Worm (Caenorhabditis elegans) whole organism, L4 larva: Measurements from ENCODE around the gene glb-7.
"Not testable (repeated sequence)": the region's sequence is repeated elsewhere in the genome, so short reads cannot be mapped to it uniquely, and the experiment has no call there.

Source experiments
- F26F4.8 ChIP-seq: fragments of 200-800 bp; sonication (Bioruptor generic); conservative IDR thresholded peaks from 2 replicates; pipeline ENCODE4 v1.3.6; 2022; ENCODE audit warnings: missing genetic modification characterization, missing compliant biosample characterization
- T20F7.1 ChIP-seq: fragments of 200-800 bp; sonication (Bioruptor generic); optimal IDR thresholded peaks from 2 replicates; lab custom pipeline; 2018; ENCODE audit warnings: mild to moderate bottlenecking, missing genetic modification characterization, missing compliant biosample characterization
- T26A8.4 ChIP-seq: fragments of 200-800 bp; sonication (Bioruptor generic); IDR thresholded peaks from 2 replicates; pipeline ENCODE4 v1.3.6; 2022; ENCODE audit warnings: missing genetic modification characterization, missing compliant biosample characterization
- arid-1 ChIP-seq: fragments of 200-800 bp; sonication (Bioruptor generic); conservative IDR thresholded peaks from 2 replicates; pipeline ENCODE4 v1.3.6; 2022; ENCODE audit warnings: missing genetic modification reagents, missing genetic modification characterization, missing compliant biosample characterization
- ceh-28 ChIP-seq: fragments of 150-350 bp; optimal IDR thresholded peaks from 2 replicates; lab custom pipeline; 2014; ENCODE audit warnings: missing biosample characterization, missing genetic modification reagents, missing genetic modification characterization
- ceh-62 ChIP-seq: sonication (generic microtip); optimal IDR thresholded peaks from 2 replicates; lab custom pipeline; 2017; ENCODE audit warnings: missing biosample characterization, missing genetic modification characterization
- ceh-82 ChIP-seq: sonication (generic microtip); optimal IDR thresholded peaks from 2 replicates; lab custom pipeline; 2017; ENCODE audit warnings: missing biosample characterization, missing genetic modification characterization
- ces-1 ChIP-seq: fragments of 150-350 bp; sonication (generic microtip); optimal IDR thresholded peaks from 4 replicates; lab custom pipeline; 2014; ENCODE audit warnings: missing biosample characterization, missing genetic modification reagents, missing genetic modification characterization
- cey-2 ChIP-seq: sonication (generic microtip); optimal IDR thresholded peaks from 3 replicates; lab custom pipeline; 2017; ENCODE audit warnings: missing genetic modification characterization, mild to moderate bottlenecking, missing compliant biosample characterization, antibody characterized with exemption, borderline replicate concordance; ENCODE audit not compliant: insufficient read depth
- ctbp-1 ChIP-seq: fragments of 200-800 bp; sonication (Bioruptor generic); IDR thresholded peaks from 2 replicates; pipeline ENCODE4 v1.3.6; 2022; ENCODE audit warnings: missing genetic modification reagents, missing genetic modification characterization, missing compliant biosample characterization
- daf-8 ChIP-seq: fragments of 200-800 bp; sonication (Bioruptor generic); IDR thresholded peaks from 2 replicates; pipeline ENCODE4 v1.3.6; 2022; ENCODE audit warnings: missing genetic modification characterization, missing compliant biosample characterization
- dmd-6 ChIP-seq: fragments of 200-800 bp; sonication (Bioruptor generic); IDR thresholded peaks from 2 replicates; pipeline ENCODE4 v1.3.6; 2022; ENCODE audit warnings: missing genetic modification reagents, missing genetic modification characterization, missing compliant biosample characterization
- dmd-8 ChIP-seq: fragments of 200-800 bp; sonication (Bioruptor generic); IDR thresholded peaks from 2 replicates; pipeline ENCODE4 v1.3.6; 2022; ENCODE audit warnings: missing genetic modification characterization, missing compliant biosample characterization
- fkh-10 ChIP-seq: fragments of 150-350 bp; optimal IDR thresholded peaks from 2 replicates; lab custom pipeline; 2014; ENCODE audit warnings: missing biosample characterization, missing genetic modification reagents, missing genetic modification characterization
- hif-1 ChIP-seq, 2 experiments: sonication (generic microtip); optimal IDR thresholded peaks; 2 replicates each; lab custom pipeline; 2016 to 2017; ENCODE audit warnings: missing compliant biosample characterization in 2 of 2, missing genetic modification characterization in 2 of 2, missing genetic modification reagents in 2 of 2, missing genotype in 2 of 2, mild to moderate bottlenecking in 1 of 2
- jun-1 ChIP-seq: fragments of 150-350 bp; optimal IDR thresholded peaks from 2 replicates; lab custom pipeline; 2014; ENCODE audit warnings: missing biosample characterization, missing genetic modification reagents, missing genetic modification characterization
- lim-7 ChIP-seq: fragments of 200-800 bp; sonication (Bioruptor generic); IDR thresholded peaks from 2 replicates; pipeline ENCODE4 v1.3.6; 2022; ENCODE audit warnings: missing genetic modification characterization, missing compliant biosample characterization
- lin-29 ChIP-seq: fragments of 200-800 bp; sonication (Bioruptor generic); IDR thresholded peaks from 2 replicates; pipeline ENCODE4 v1.3.6; 2022; ENCODE audit warnings: missing genetic modification reagents, missing genetic modification characterization, missing compliant biosample characterization
- lin-38 ChIP-seq: fragments of 200-800 bp; sonication (Bioruptor generic); IDR thresholded peaks from 2 replicates; pipeline ENCODE4 v1.3.6; 2022; ENCODE audit warnings: missing genetic modification reagents, missing genetic modification characterization, missing compliant biosample characterization
- madf-5 ChIP-seq, 2 experiments: fragments of 200-800 bp; sonication (Bioruptor generic); IDR thresholded peaks; 2 replicates each; pipeline ENCODE4 v1.3.6; 2022; ENCODE audit warnings: missing compliant biosample characterization in 2 of 2, missing genetic modification characterization in 2 of 2
- nhr-28 ChIP-seq: fragments of 150-350 bp; optimal IDR thresholded peaks from 2 replicates; lab custom pipeline; 2014; ENCODE audit warnings: missing biosample characterization, missing genetic modification characterization
- nhr-42 ChIP-seq: fragments of 200-800 bp; sonication (Bioruptor generic); IDR thresholded peaks from 2 replicates; pipeline ENCODE4 v1.3.6; 2022; ENCODE audit warnings: missing genetic modification characterization, missing compliant biosample characterization
- pha-4 ChIP-seq, 2 experiments: fragments of 150-350 bp in 1 of 2; fragments of 200-800 bp in 1 of 2; sonication (Bioruptor generic) in 1 of 2; IDR thresholded peaks in 1 of 2; optimal IDR thresholded peaks in 1 of 2; 2 replicates each; pipeline versions ENCODE4 v1.3.6 to Lab custom; 2014 to 2022; ENCODE audit warnings: missing genetic modification characterization in 2 of 2, missing genetic modification reagents in 2 of 2, missing biosample characterization in 1 of 2, missing compliant biosample characterization in 1 of 2
- php-3 ChIP-seq: fragments of 200-800 bp; sonication (Bioruptor generic); IDR thresholded peaks from 2 replicates; pipeline ENCODE4 v1.3.6; 2022; ENCODE audit warnings: missing genetic modification reagents, missing genetic modification characterization, missing compliant biosample characterization
- pqm-1 ChIP-seq: sonication (generic microtip); optimal IDR thresholded peaks from 2 replicates; lab custom pipeline; 2017; ENCODE audit warnings: missing biosample characterization, missing genetic modification characterization
- set-16 ChIP-seq: fragments of 200-800 bp; sonication (Bioruptor generic); IDR thresholded peaks from 2 replicates; pipeline ENCODE4 v1.3.6; 2022; ENCODE audit warnings: missing genetic modification reagents, missing genetic modification characterization, missing compliant biosample characterization
- snpc-1.2 ChIP-seq: fragments of 200-800 bp; sonication (Bioruptor generic); IDR thresholded peaks from 2 replicates; pipeline ENCODE4 v1.3.6; 2022; ENCODE audit warnings: missing genetic modification reagents, missing genetic modification characterization, missing compliant biosample characterization
- snpc-4 ChIP-seq: fragments of 150-350 bp; optimal IDR thresholded peaks from 2 replicates; lab custom pipeline; 2014; ENCODE audit warnings: missing biosample characterization, missing genetic modification characterization
- unc-62 ChIP-seq, 3 experiments: fragments of 150-350 bp in 1 of 3; sonication (generic microtip); optimal IDR thresholded peaks in 2 of 3; peaks in 1 of 3; 1 replicate in 1 of 3; 2 replicates in 2 of 3; lab custom pipeline; 2014 to 2017; ENCODE audit warnings: missing biosample characterization in 3 of 3, missing genetic modification characterization in 3 of 3, missing genetic modification reagents in 3 of 3, missing genotype in 1 of 3

The glb-7 gene

ce11 chrIV:2127375-2127774, 4.8 kb downstream of the glb-7 start:
- TF ChIP-seq madf-5 (GFP tag; IDR thresholded peaks at IDR 0.05; lab: Robert Waterston, UW) (0 out of 4 replicates have a peak, but pooled peaks of 1 of the 2 experiments have one; percentile 18), pha-4 (GFP tag; IDR thresholded peaks at IDR 0.05; lab: Robert Waterston, UW) (no peak), pha-4 (tag; optimal IDR thresholded peaks at IDR 0.05; lab: Kevin White, UChicago) (no peak), cey-2 (no peak), set-16 (GFP tag; lab: Robert Waterston, UW) (peak; percentile 96), lim-7 (GFP tag; lab: Robert Waterston, UW) (no peak)

ce11 chrIV:2128761-2129160, 6.2 kb downstream of the glb-7 start, which contains the start of gene grl-20:
Gene grl-20 (minus strand): TSS chrIV:2128861.
- TF ChIP-seq T26A8.4 (GFP tag; lab: Robert Waterston, UW) (no peak), unc-62 (GFP tag; optimal IDR thresholded peaks at IDR 0.05 in 1 of 2; lab: Kevin White, UChicago) (peak in 1 of 2 experiments; percentile 27), unc-62 (tag; optimal IDR thresholded peaks at IDR 0.05; lab: Kevin White, UChicago) (no peak)

ce11 chrIV:2130714-2131113, 8.1 kb downstream of the glb-7 start, which contains the start of gene prmt-6:
Gene prmt-6 (plus strand): TSS chrIV:2130965.
- TF ChIP-seq snpc-1.2, result no peak
- no peak for TF ChIP-seq snpc-4
- TF ChIP-seq fkh-10 (GFP tag; lab: Kevin White, UChicago), result no peak
- TF ChIP-seq dmd-6 (GFP tag; lab: Robert Waterston, UW), result peak; percentile 54; the same call in 1 of the 2 replicates
- no peak for TF ChIP-seq ceh-82 (tag; lab: Kevin White, UChicago)
- peak; percentile 54 for TF ChIP-seq nhr-28 (tag; lab: Kevin White, UChicago)
- no peak for TF ChIP-seq T20F7.1 (GFP tag; lab: Kevin White, UChicago)
- no peak for TF ChIP-seq daf-8 (GFP tag; lab: Robert Waterston, UW)
- peak; percentile 51 for TF ChIP-seq pqm-1 (tag; lab: Kevin White, UChicago)
- no peak for TF ChIP-seq jun-1 (tag; lab: Kevin White, UChicago)
- TF ChIP-seq hif-1 (tag; optimal IDR thresholded peaks at IDR 0.05; lab: Kevin White, UChicago), result no peak
- TF ChIP-seq lin-29 (GFP tag; lab: Robert Waterston, UW), result no peak
- TF ChIP-seq F26F4.8 (GFP tag; lab: Robert Waterston, UW), result no peak

- TF ChIP-seq ceh-28 (peak; percentile 82), ces-1 (GFP tag; lab: Kevin White, UChicago) (no peak)
These were observed 10.9 kb downstream of the glb-7 start, which contains the start of gene C23H5.12 for ce11 chrIV:2133431-2133940. Gene C23H5.12 (plus strand): TSS chrIV:2133481.

ce11 chrIV:2135880-2136279, 13.3 kb downstream of the glb-7 start:
- 0 out of 2 replicates have a peak, but pooled peaks have one; percentile 23 for TF ChIP-seq ctbp-1
- 0 out of 2 replicates have a peak, but pooled peaks have one; percentile 36 for TF ChIP-seq lin-38 (GFP tag; lab: Robert Waterston, UW)
- TF ChIP-seq snpc-1.2, result 0 out of 2 replicates have a peak, but pooled peaks have one; percentile 18
- TF ChIP-seq pha-4 (GFP tag; IDR thresholded peaks at IDR 0.05; lab: Robert Waterston, UW), result 0 out of 2 replicates have a peak, but pooled peaks have one; percentile 16
- TF ChIP-seq pha-4 (tag; optimal IDR thresholded peaks at IDR 0.05; lab: Kevin White, UChicago), result not testable (repeated sequence)
- TF ChIP-seq arid-1 (GFP tag; lab: Robert Waterston, UW), result peak; percentile 40; the same call in 1 of the 2 replicates

- no peak for TF ChIP-seq cey-2
- no peak for TF ChIP-seq ceh-62 (tag; lab: Kevin White, UChicago)
- TF ChIP-seq dmd-8 (GFP tag; lab: Robert Waterston, UW), result no peak
- TF ChIP-seq nhr-42 (GFP tag; lab: Robert Waterston, UW), result no peak
- no peak for TF ChIP-seq nhr-28 (tag; lab: Kevin White, UChicago)
- TF ChIP-seq php-3, result no peak
These were observed 14.0 kb downstream of the glb-7 start, which contains the start of gene test-1 for ce11 chrIV:2136607-2137006. Gene test-1 (plus strand): TSS chrIV:2136951.
